Worm (Caenorhabditis elegans) whole organism, L1 larva: ENCODE measurements around the gene copz-1.
A peak's percentile ranks its signal among the peaks of the same experiment; 100 is the strongest.

Experiments
- C04F5.9 ChIP-seq: sonication (generic microtip); optimal IDR thresholded peaks from 2 replicates; lab custom pipeline; 2016; ENCODE audit warnings: missing genetic modification characterization, missing compliant biosample characterization
- aha-1 ChIP-seq: fragments of 150-350 bp; optimal IDR thresholded peaks from 2 replicates; lab custom pipeline; 2014; ENCODE audit warnings: missing biosample characterization, missing genetic modification characterization
- alr-1 ChIP-seq: fragments of 200-800 bp; sonication (Bioruptor generic); optimal IDR thresholded peaks from 2 replicates; lab custom pipeline; 2018; ENCODE audit warnings: borderline replicate concordance, mild to moderate bottlenecking, missing genetic modification characterization, missing compliant biosample characterization
- ama-1 ChIP-seq: fragments of 150-350 bp; optimal IDR thresholded peaks from 2 replicates; lab custom pipeline; 2014
- ceh-63 ChIP-seq: fragments of 200-800 bp; sonication (Bioruptor generic); optimal IDR thresholded peaks from 2 replicates; lab custom pipeline; 2018; ENCODE audit warnings: mild to moderate bottlenecking, missing genetic modification characterization, missing compliant biosample characterization
- ceh-88 ChIP-seq: fragments of 200-800 bp; sonication (Bioruptor generic); IDR thresholded peaks from 2 replicates; pipeline ENCODE4 v1.3.6; 2022; ENCODE audit warnings: missing genetic modification characterization, missing compliant biosample characterization
- ceh-90 ChIP-seq: sonication (generic microtip); optimal IDR thresholded peaks from 2 replicates; lab custom pipeline; 2016; ENCODE audit warnings: missing genetic modification characterization, missing compliant biosample characterization
- dpl-1 ChIP-seq, 3 experiments: fragments of 150-350 bp in 2 of 3; sonication (generic microtip) in 1 of 3; optimal IDR thresholded peaks; 2 replicates each; lab custom pipeline; 2014 to 2017; ENCODE audit warnings: missing biosample characterization in 3 of 3, missing genetic modification characterization in 3 of 3, missing genetic modification reagents in 3 of 3
- efl-3 ChIP-seq: fragments of 200-800 bp; sonication (Bioruptor generic); optimal IDR thresholded peaks from 2 replicates; lab custom pipeline; 2018; ENCODE audit warnings: mild to moderate bottlenecking, missing genetic modification characterization, missing compliant biosample characterization
- egl-13 ChIP-seq: sonication (generic microtip); optimal IDR thresholded peaks from 2 replicates; lab custom pipeline; 2016; ENCODE audit warnings: missing genotype, missing genetic modification reagents, missing genetic modification characterization, missing compliant biosample characterization
- elt-3 ChIP-seq, 6 experiments: fragments of 150-350 bp in 1 of 6; sonication (generic microtip); optimal IDR thresholded peaks; 2 replicates each; lab custom pipeline; 2017 to 2018; ENCODE audit warnings: missing biosample characterization in 6 of 6, missing genetic modification characterization in 6 of 6, inconsistent platforms in 1 of 6
- ets-5 ChIP-seq: fragments of 200-800 bp; sonication (Bioruptor generic); IDR thresholded peaks from 2 replicates; pipeline ENCODE4 v1.3.6; 2022; ENCODE audit warnings: missing genetic modification characterization, missing compliant biosample characterization
- fkh-10 ChIP-seq: sonication (generic microtip); optimal IDR thresholded peaks from 2 replicates; lab custom pipeline; 2017; ENCODE audit warnings: missing biosample characterization, missing genetic modification reagents, missing genetic modification characterization
- fkh-8 ChIP-seq: sonication (generic microtip); optimal IDR thresholded peaks from 2 replicates; lab custom pipeline; 2016; ENCODE audit warnings: mild to moderate bottlenecking, missing genetic modification characterization, missing compliant biosample characterization
- hlh-4 ChIP-seq: sonication (generic microtip); optimal IDR thresholded peaks from 2 replicates; lab custom pipeline; 2016; ENCODE audit warnings: mild to moderate bottlenecking, missing genetic modification characterization, missing compliant biosample characterization
- irx-1 ChIP-seq: sonication (generic microtip); optimal IDR thresholded peaks from 2 replicates; lab custom pipeline; 2016; ENCODE audit warnings: missing genetic modification characterization, missing compliant biosample characterization
- lin-14 ChIP-seq: fragments of 200-800 bp; sonication (Bioruptor generic); optimal IDR thresholded peaks from 2 replicates; lab custom pipeline; 2018; ENCODE audit warnings: mild to moderate bottlenecking, missing genetic modification characterization, moderate library complexity, missing compliant biosample characterization
- lin-35 ChIP-seq, 2 experiments: fragments of 150-350 bp; optimal IDR thresholded peaks; 2 replicates each; lab custom pipeline; 2014; ENCODE audit warnings: missing biosample characterization in 2 of 2, missing genetic modification characterization in 2 of 2, missing genetic modification reagents in 2 of 2
- lir-3 ChIP-seq: sonication (generic microtip); optimal IDR thresholded peaks from 2 replicates; lab custom pipeline; 2016; ENCODE audit warnings: mild to moderate bottlenecking, missing genetic modification characterization, moderate library complexity, missing compliant biosample characterization; ENCODE audit not compliant: poor library complexity
- mdl-1 ChIP-seq, 2 experiments: fragments of 150-350 bp; optimal IDR thresholded peaks; 2 replicates each; lab custom pipeline; 2014 to 2017; ENCODE audit warnings: missing biosample characterization in 2 of 2, missing genetic modification characterization in 2 of 2, inconsistent platforms in 1 of 2
- mef-2 ChIP-seq: fragments of 150-350 bp; optimal IDR thresholded peaks from 2 replicates; lab custom pipeline; 2014; ENCODE audit warnings: missing biosample characterization, missing genetic modification characterization
- nhr-237 ChIP-seq: fragments of 150-350 bp; optimal IDR thresholded peaks from 2 replicates; lab custom pipeline; 2014; ENCODE audit warnings: missing biosample characterization, missing genetic modification characterization
- nhr-28 ChIP-seq: fragments of 150-350 bp; optimal IDR thresholded peaks from 2 replicates; lab custom pipeline; 2014; ENCODE audit warnings: missing biosample characterization, missing genetic modification characterization
- nhr-47 ChIP-seq: sonication (generic microtip); optimal IDR thresholded peaks from 2 replicates; lab custom pipeline; 2016; ENCODE audit warnings: mild to moderate bottlenecking, missing genetic modification characterization, moderate library complexity, missing compliant biosample characterization
- nhr-71 ChIP-seq: sonication (generic microtip); optimal IDR thresholded peaks from 2 replicates; lab custom pipeline; 2016; ENCODE audit warnings: mild to moderate bottlenecking, missing genetic modification characterization, moderate library complexity, missing compliant biosample characterization
- nhr-77 ChIP-seq: fragments of 150-350 bp; optimal IDR thresholded peaks from 2 replicates; lab custom pipeline; 2014; ENCODE audit warnings: missing biosample characterization, missing genetic modification characterization
- nhr-85 ChIP-seq: sonication (generic microtip); peaks from one replicate; lab custom pipeline; 2016; ENCODE audit warnings: missing genetic modification characterization, inconsistent platforms, missing compliant biosample characterization
- nhr-90 ChIP-seq: sonication (generic microtip); optimal IDR thresholded peaks from 2 replicates; lab custom pipeline; 2016; ENCODE audit warnings: mild to moderate bottlenecking, missing genetic modification characterization, missing compliant biosample characterization; ENCODE audit not compliant: poor library complexity
- pag-3 ChIP-seq: sonication (generic microtip); optimal IDR thresholded peaks from 2 replicates; lab custom pipeline; 2017; ENCODE audit warnings: missing genetic modification characterization, mild to moderate bottlenecking, missing compliant biosample characterization, antibody characterized with exemption, borderline replicate concordance; ENCODE audit not compliant: insufficient read depth
- rnt-1 ChIP-seq: sonication (generic microtip); optimal IDR thresholded peaks from 2 replicates; lab custom pipeline; 2016; ENCODE audit warnings: mild to moderate bottlenecking, missing genetic modification characterization, moderate library complexity, missing compliant biosample characterization
- snpc-4 ChIP-seq: fragments of 150-350 bp; optimal IDR thresholded peaks from 2 replicates; lab custom pipeline; 2014; ENCODE audit warnings: missing biosample characterization, missing genetic modification characterization
- snu-23 ChIP-seq: sonication (generic microtip); optimal IDR thresholded peaks from 2 replicates; lab custom pipeline; 2016; ENCODE audit warnings: missing genetic modification characterization, missing compliant biosample characterization
- sup-37 ChIP-seq: fragments of 200-800 bp; sonication (Bioruptor generic); optimal IDR thresholded peaks from 2 replicates; lab custom pipeline; 2018; ENCODE audit warnings: mild to moderate bottlenecking, missing genetic modification characterization, missing compliant biosample characterization
- swsn-7 ChIP-seq: sonication (generic microtip); optimal IDR thresholded peaks from 2 replicates; lab custom pipeline; 2016; ENCODE audit warnings: missing genetic modification characterization, missing compliant biosample characterization
- tbx-2 ChIP-seq: sonication (generic microtip); optimal IDR thresholded peaks from 2 replicates; lab custom pipeline; 2016; ENCODE audit warnings: missing genetic modification characterization, missing compliant biosample characterization
- tlp-1 ChIP-seq: fragments of 150-350 bp; optimal IDR thresholded peaks from 2 replicates; lab custom pipeline; 2014; ENCODE audit warnings: missing biosample characterization, missing genetic modification characterization
- unc-130 ChIP-seq: fragments of 150-350 bp; optimal IDR thresholded peaks from 2 replicates; lab custom pipeline; 2017; ENCODE audit warnings: missing biosample characterization, missing genetic modification characterization, inconsistent platforms
- xbp-1 ChIP-seq: sonication (generic microtip); optimal IDR thresholded peaks from 2 replicates; lab custom pipeline; 2016; ENCODE audit warnings: missing genetic modification characterization, missing compliant biosample characterization
- zag-1 ChIP-seq: fragments of 150-350 bp; optimal IDR thresholded peaks from 2 replicates; lab custom pipeline; 2014; ENCODE audit warnings: missing biosample characterization, missing genetic modification characterization

The copz-1 gene

DNA sequence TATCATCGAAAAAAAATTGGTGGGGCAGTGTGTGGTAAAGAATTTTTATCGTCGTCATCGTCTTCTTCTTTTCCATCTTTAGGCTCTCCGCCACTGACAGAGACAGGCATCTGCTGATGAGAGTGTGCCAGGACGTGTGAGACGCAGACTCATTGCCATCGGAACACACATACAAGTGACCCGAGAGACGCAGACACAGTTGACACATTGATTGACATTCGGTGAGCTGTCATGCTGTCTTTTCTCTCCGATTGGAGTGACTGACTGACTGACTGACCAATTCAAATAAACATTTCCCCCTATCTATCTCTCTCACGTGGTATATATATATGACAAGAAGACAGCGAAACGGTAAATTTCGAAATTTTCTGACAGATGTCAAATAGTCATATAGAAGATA, 21.6 kb upstream of the copz-1 start (continued):
- TF ChIP-seq fkh-10 (GFP tag; lab: Kevin White, UChicago): no peak
- TF ChIP-seq nhr-90: peak; percentile 82
- TF ChIP-seq swsn-7 (tag; lab: Kevin White, UChicago): peak; percentile 68
- TF ChIP-seq lin-14 (GFP tag; lab: Kevin White, UChicago): peak; percentile 99
- peak; percentile 56 for TF ChIP-seq rnt-1
- peak; percentile 90 for TF ChIP-seq nhr-71
- TF ChIP-seq ets-5 (GFP tag; lab: Robert Waterston, UW): no peak
- peak; percentile 55 for TF ChIP-seq xbp-1 (tag; lab: Kevin White, UChicago)
- peak in 2 of 6 experiments; percentile 52 to 78 for TF ChIP-seq elt-3 (tag; optimal IDR thresholded peaks at IDR 0.05; lab: Kevin White, UChicago)
- TF ChIP-seq snpc-4 (tag; lab: Kevin White, UChicago): peak; percentile 51
- TF ChIP-seq alr-1: no peak
- peak; percentile 59 for TF ChIP-seq egl-13 (tag; lab: Kevin White, UChicago)
- no peak for TF ChIP-seq hlh-4
- TF ChIP-seq fkh-8 (tag; lab: Kevin White, UChicago): peak; percentile 61
- TF ChIP-seq C04F5.9 (tag; lab: Kevin White, UChicago): peak; percentile 76
- peak; percentile 51 for TF ChIP-seq lir-3 (tag; lab: Kevin White, UChicago)
- TF ChIP-seq dpl-1 (GFP tag; optimal IDR thresholded peaks at IDR 0.05; lab: Kevin White, UChicago): peak; percentile 35 to 61 (median 55)
- no peak for TF ChIP-seq nhr-237 (tag; lab: Kevin White, UChicago)
- TF ChIP-seq snu-23 (GFP tag; lab: Kevin White, UChicago): peak; percentile 87
- TF ChIP-seq nhr-85 (tag; lab: Kevin White, UChicago): peak; percentile 97
- peak; percentile 62 for TF ChIP-seq aha-1 (tag; lab: Kevin White, UChicago)
- TF ChIP-seq ceh-88 (GFP tag; lab: Robert Waterston, UW): peak; percentile 55
- peak; percentile 22 for TF ChIP-seq nhr-77 (tag; lab: Kevin White, UChicago)
- no peak for TF ChIP-seq pag-3 (tag; lab: Kevin White, UChicago)
- TF ChIP-seq tbx-2 (tag; lab: Kevin White, UChicago): peak; percentile 83

DNA sequence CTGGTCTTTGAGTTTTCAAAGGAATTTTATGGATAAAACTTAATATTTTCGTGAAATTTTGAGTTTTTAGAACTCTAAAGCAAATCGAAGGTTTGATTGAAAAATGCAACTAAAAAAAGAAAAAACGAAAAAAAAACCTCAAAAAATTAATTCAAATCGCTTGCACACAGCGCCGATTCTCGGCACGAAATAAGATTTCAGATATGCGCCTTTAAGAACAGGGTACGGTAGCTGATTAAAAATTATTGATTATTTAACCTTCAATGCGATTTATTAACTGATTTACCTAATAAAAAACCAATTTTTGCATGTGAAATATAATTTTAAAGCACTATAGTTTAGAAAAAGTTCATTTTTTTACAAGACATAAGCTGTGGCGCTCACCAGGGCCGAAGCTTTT, 19.8 kb upstream of the copz-1 start:
- TF ChIP-seq sup-37 (GFP tag; lab: Kevin White, UChicago) (no peak), ceh-88 (GFP tag; lab: Robert Waterston, UW) (no peak), lin-35 (GFP tag; optimal IDR thresholded peaks at IDR 0.05; lab: Kevin White, UChicago) (no peak), zag-1 (tag; lab: Kevin White, UChicago) (no peak), nhr-28 (tag; lab: Kevin White, UChicago) (no peak), swsn-7 (tag; lab: Kevin White, UChicago) (no peak)
- TF ChIP-seq, all 84 proteins: peak for 0

DNA sequence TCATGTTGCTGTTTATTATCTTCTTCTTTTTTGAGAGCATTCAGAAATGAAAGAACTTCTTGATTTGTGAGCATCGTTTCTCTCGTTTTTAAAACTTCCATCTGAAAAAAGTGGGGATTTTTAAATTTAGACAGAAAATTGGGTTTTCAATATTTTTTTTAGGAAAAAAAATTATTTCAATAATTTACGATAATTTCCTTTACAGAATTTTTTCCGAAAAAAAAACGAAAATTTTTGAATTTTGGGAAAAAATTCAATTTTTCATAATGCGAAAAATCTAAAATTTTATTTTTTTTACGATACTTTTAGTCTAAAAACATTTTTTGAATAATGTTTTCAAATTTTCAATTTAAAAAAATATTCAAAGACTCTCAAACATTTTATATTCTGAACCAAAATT, 15.6 kb upstream of the copz-1 start, which contains the start of gene M106.7:
Gene M106.7 (minus strand): TSS at position 101 of the 400 bp plus-strand sequence.
- no peak for TF ChIP-seq mef-2 (tag; lab: Kevin White, UChicago)
- no peak for TF ChIP-seq unc-130 (tag; lab: Kevin White, UChicago)
- TF ChIP-seq ama-1 (lab: Kevin White, UChicago): no peak
- no peak for TF ChIP-seq tlp-1 (tag; lab: Kevin White, UChicago)
- no peak for TF ChIP-seq irx-1 (tag; lab: Kevin White, UChicago)
- TF ChIP-seq nhr-28 (tag; lab: Kevin White, UChicago): no peak
- TF ChIP-seq ceh-90 (tag; lab: Kevin White, UChicago): no peak
- no peak for TF ChIP-seq zag-1 (tag; lab: Kevin White, UChicago)
- no peak for TF ChIP-seq nhr-85 (tag; lab: Kevin White, UChicago)
- TF ChIP-seq nhr-47 (tag; lab: Kevin White, UChicago): no peak
- no peak for TF ChIP-seq ceh-63 (GFP tag; lab: Kevin White, UChicago)
- no peak for TF ChIP-seq mdl-1 (tag; optimal IDR thresholded peaks at IDR 0.05; lab: Kevin White, UChicago)
- no peak for TF ChIP-seq efl-3 (GFP tag; lab: Kevin White, UChicago)
- TF ChIP-seq, all 84 proteins: peak for 0
